Fruit fly (Drosophila melanogaster) whole organism, embryonic: ENCODE results near the gene Evi5.

Experiments
- B-H2 ChIP-seq: fragments of 200-800 bp; sonication (Bioruptor generic); optimal IDR thresholded peaks from 2 replicates; lab custom pipeline; 2018; ENCODE audit warnings: missing biosample characterization, mild to moderate bottlenecking, missing genetic modification characterization
- CG10321 ChIP-seq: fragments of 200-800 bp; sonication (Bioruptor generic); IDR thresholded peaks from 2 replicates; pipeline ENCODE4 v1.3.6; 2022; ENCODE audit warnings: missing biosample characterization, missing genetic modification characterization
- CG10654 ChIP-seq: fragments of 200-800 bp; sonication (Bioruptor generic); optimal IDR thresholded peaks from 2 replicates; lab custom pipeline; 2016; ENCODE audit warnings: missing biosample characterization, missing genetic modification characterization
- CG12219 ChIP-seq: fragments of 200-800 bp; sonication (Bioruptor generic); optimal IDR thresholded peaks from 3 replicates; lab custom pipeline; 2018; ENCODE audit warnings: missing biosample characterization, mild to moderate bottlenecking, missing genetic modification characterization
- CG12299 ChIP-seq: fragments of 200-800 bp; sonication (Bioruptor generic); optimal IDR thresholded peaks from 2 replicates; lab custom pipeline; 2018; ENCODE audit warnings: missing biosample characterization, mild to moderate bottlenecking, missing genetic modification characterization
- CG1529 ChIP-seq: fragments of 200-800 bp; sonication (Bioruptor generic); optimal IDR thresholded peaks from 3 replicates; lab custom pipeline; 2018; ENCODE audit warnings: missing biosample characterization, missing genetic modification characterization
- CG15514 ChIP-seq: fragments of 200-800 bp; sonication (Bioruptor generic); optimal IDR thresholded peaks from 3 replicates; lab custom pipeline; 2017; ENCODE audit warnings: missing biosample characterization, missing genetic modification characterization, mild to moderate bottlenecking, moderate library complexity, missing genetic modification reagents
- CG1832 ChIP-seq: fragments of 200-800 bp; sonication (Bioruptor generic); optimal IDR thresholded peaks from 2 replicates; lab custom pipeline; 2017; ENCODE audit warnings: missing biosample characterization, mild to moderate bottlenecking, missing genetic modification characterization, inconsistent platforms
- CG18619 ChIP-seq: fragments of 200-800 bp; sonication (Bioruptor generic); optimal IDR thresholded peaks from 3 replicates; lab custom pipeline; 2017; ENCODE audit warnings: missing biosample characterization, mild to moderate bottlenecking, missing genetic modification characterization
- CG18764 ChIP-seq: fragments of 200-800 bp; sonication (Bioruptor generic); optimal IDR thresholded peaks from 3 replicates; lab custom pipeline; 2016; ENCODE audit warnings: missing biosample characterization, missing genetic modification characterization
- CG2199 ChIP-seq: fragments of 200-800 bp; sonication (Bioruptor generic); IDR thresholded peaks from 3 replicates; pipeline ENCODE4 v1.3.6; 2022; ENCODE audit warnings: missing biosample characterization, missing genetic modification characterization
- CG2678 ChIP-seq: fragments of 200-800 bp; sonication (Bioruptor generic); optimal IDR thresholded peaks from 3 replicates; lab custom pipeline; 2019; ENCODE audit warnings: missing biosample characterization, mild to moderate bottlenecking, missing genetic modification characterization, moderate library complexity
- CG30431 ChIP-seq: fragments of 200-800 bp; sonication (Bioruptor generic); optimal IDR thresholded peaks from 2 replicates; lab custom pipeline; 2017; ENCODE audit warnings: missing biosample characterization, missing genetic modification characterization
- CG32767 ChIP-seq: fragments of 200-800 bp; sonication (Bioruptor generic); IDR thresholded peaks from 2 replicates; pipeline ENCODE4 v1.3.6; 2022; ENCODE audit warnings: missing biosample characterization, missing genetic modification characterization
- CG3995 ChIP-seq: fragments of 200-800 bp; sonication (Bioruptor generic); optimal IDR thresholded peaks from 3 replicates; lab custom pipeline; 2016; ENCODE audit warnings: missing biosample characterization, missing genetic modification characterization
- CG4424 ChIP-seq: fragments of 200-800 bp; sonication (Bioruptor generic); optimal IDR thresholded peaks from 3 replicates; lab custom pipeline; 2016; ENCODE audit warnings: missing biosample characterization, missing genetic modification characterization
- CG6854 ChIP-seq: fragments of 200-800 bp; sonication (Bioruptor generic); optimal IDR thresholded peaks from 3 replicates; lab custom pipeline; 2017; ENCODE audit warnings: missing biosample characterization, mild to moderate bottlenecking, missing genetic modification characterization
- CG7987 ChIP-seq: fragments of 200-800 bp; sonication (Bioruptor generic); optimal IDR thresholded peaks from 2 replicates; lab custom pipeline; 2018; ENCODE audit warnings: missing biosample characterization, mild to moderate bottlenecking, missing genetic modification characterization, moderate library complexity
- CG8388 ChIP-seq: fragments of 200-800 bp; sonication (Bioruptor generic); optimal IDR thresholded peaks from 2 replicates; lab custom pipeline; 2019; ENCODE audit warnings: missing biosample characterization, mild to moderate bottlenecking, missing genetic modification characterization, moderate library complexity
- Dek ChIP-seq: fragments of 200-800 bp; sonication (Bioruptor generic); optimal IDR thresholded peaks from 3 replicates; lab custom pipeline; 2019; ENCODE audit warnings: missing biosample characterization, mild to moderate bottlenecking, missing genetic modification characterization, moderate library complexity
- Doc2 ChIP-seq: fragments of 200-800 bp; sonication (Bioruptor generic); IDR thresholded peaks from 2 replicates; pipeline ENCODE4 v1.3.6; 2022; ENCODE audit warnings: missing biosample characterization, missing genetic modification characterization
- Doc3 ChIP-seq: fragments of 200-800 bp; sonication (Bioruptor generic); IDR thresholded peaks from 3 replicates; pipeline ENCODE4 v1.3.6; 2022; ENCODE audit warnings: missing biosample characterization, missing genetic modification characterization; ENCODE audit not compliant: partially characterized antibody
- Drgx ChIP-seq: fragments of 200-800 bp; sonication (Bioruptor generic); IDR thresholded peaks from 2 replicates; pipeline ENCODE4 v1.3.6; 2022; ENCODE audit warnings: missing biosample characterization, missing genetic modification characterization
- Hand ChIP-seq: fragments of 200-800 bp; sonication (Bioruptor generic); optimal IDR thresholded peaks from 2 replicates; lab custom pipeline; 2017; ENCODE audit warnings: mild to moderate bottlenecking, missing biosample characterization, missing genetic modification reagents, missing genetic modification characterization
- Hr3 ChIP-seq: fragments of 200-800 bp; sonication (Bioruptor generic); optimal IDR thresholded peaks from 3 replicates; lab custom pipeline; 2016; ENCODE audit warnings: missing biosample characterization, missing genetic modification characterization
- Myb ChIP-seq: fragments of 200-800 bp; sonication (Bioruptor generic); optimal IDR thresholded peaks from 2 replicates; lab custom pipeline; 2016; ENCODE audit warnings: missing biosample characterization, missing genetic modification characterization
- NfI ChIP-seq: fragments of 200-800 bp; sonication (Bioruptor generic); optimal IDR thresholded peaks from 3 replicates; lab custom pipeline; 2018; ENCODE audit warnings: missing biosample characterization, mild to moderate bottlenecking, missing genetic modification characterization, moderate library complexity
- Oli ChIP-seq: fragments of 200-800 bp; sonication (Bioruptor generic); optimal IDR thresholded peaks from 2 replicates; lab custom pipeline; 2018; ENCODE audit warnings: missing biosample characterization, mild to moderate bottlenecking, missing genetic modification characterization, moderate library complexity
- Sry-β ChIP-seq: fragments of 200-800 bp; sonication (Bioruptor generic); optimal IDR thresholded peaks from 2 replicates; lab custom pipeline; 2018; ENCODE audit warnings: missing biosample characterization, mild to moderate bottlenecking, missing genetic modification characterization, moderate library complexity
- abd-A ChIP-seq: fragments of 200-800 bp; sonication (Bioruptor generic); optimal IDR thresholded peaks from 3 replicates; lab custom pipeline; 2019; ENCODE audit warnings: missing biosample characterization, mild to moderate bottlenecking, missing genetic modification characterization, moderate library complexity
- caup ChIP-seq: fragments of 200-800 bp; sonication (Bioruptor generic); optimal IDR thresholded peaks from 3 replicates; lab custom pipeline; 2017; ENCODE audit warnings: missing biosample characterization, mild to moderate bottlenecking, missing genetic modification characterization, moderate library complexity; ENCODE audit not compliant: severe bottlenecking
- da ChIP-seq: fragments of 200-800 bp; sonication (Bioruptor generic); optimal IDR thresholded peaks from 2 replicates; lab custom pipeline; 2016; ENCODE audit warnings: missing biosample characterization, missing genetic modification characterization
- dmrt99B ChIP-seq: fragments of 200-800 bp; sonication (Bioruptor generic); optimal IDR thresholded peaks from 2 replicates; lab custom pipeline; 2018; ENCODE audit warnings: missing biosample characterization, mild to moderate bottlenecking, missing genetic modification characterization, moderate library complexity
- dpn ChIP-seq, 2 experiments: fragments of 200-800 bp; sonication (Bioruptor generic); optimal IDR thresholded peaks; 3 replicates each; lab custom pipeline; 2016; ENCODE audit warnings: missing biosample characterization in 2 of 2, missing genetic modification characterization in 2 of 2
- emc ChIP-seq: fragments of 200-800 bp; sonication (Bioruptor generic); optimal IDR thresholded peaks from 2 replicates; lab custom pipeline; 2016; ENCODE audit warnings: missing biosample characterization, missing genetic modification characterization
- exex ChIP-seq: fragments of 200-800 bp; sonication (Bioruptor generic); optimal IDR thresholded peaks from 4 replicates; lab custom pipeline; 2018; ENCODE audit warnings: missing biosample characterization, mild to moderate bottlenecking, missing genetic modification characterization, moderate library complexity
- ham ChIP-seq: fragments of 200-800 bp; sonication (Bioruptor generic); IDR thresholded peaks from 2 replicates; pipeline ENCODE4 v1.3.6; 2022; ENCODE audit warnings: missing biosample characterization, missing genetic modification characterization
- hb ChIP-seq: fragments of 200-800 bp; sonication (Bioruptor generic); IDR thresholded peaks from 3 replicates; pipeline ENCODE4 v1.3.6; 2022; ENCODE audit warnings: missing biosample characterization, missing genetic modification characterization; ENCODE audit not compliant: partially characterized antibody
- nmo ChIP-seq: fragments of 200-800 bp; sonication (Bioruptor generic); optimal IDR thresholded peaks from 2 replicates; lab custom pipeline; 2018; ENCODE audit warnings: missing biosample characterization, mild to moderate bottlenecking, missing genetic modification characterization, moderate library complexity
- pb ChIP-seq: fragments of 200-800 bp; sonication (Bioruptor generic); optimal IDR thresholded peaks from 3 replicates; lab custom pipeline; 2016; ENCODE audit warnings: missing biosample characterization, missing genetic modification characterization
- pnt ChIP-seq: fragments of 200-800 bp; sonication (Bioruptor generic); optimal IDR thresholded peaks from 3 replicates; lab custom pipeline; 2016; ENCODE audit warnings: missing biosample characterization, missing genetic modification characterization
- pzg ChIP-seq: fragments of 200-800 bp; sonication (Bioruptor generic); optimal IDR thresholded peaks from 3 replicates; lab custom pipeline; 2018; ENCODE audit warnings: missing biosample characterization, mild to moderate bottlenecking, missing genetic modification characterization, moderate library complexity
- ranshi ChIP-seq: fragments of 200-800 bp; sonication (Bioruptor generic); IDR thresholded peaks from 2 replicates; pipeline ENCODE4 v1.3.6; 2022; ENCODE audit warnings: missing biosample characterization, missing genetic modification characterization
- sc ChIP-seq, 3 experiments: fragments of >200 bp in 2 of 3; fragments of 200-800 bp in 1 of 3; sonication (Bioruptor generic) in 1 of 3; optimal IDR thresholded peaks; 2 replicates in 2 of 3; 3 replicates in 1 of 3; lab custom pipeline; 2017; ENCODE audit warnings: mild to moderate bottlenecking in 1 of 3, missing biosample characterization in 1 of 3, missing genetic modification characterization in 1 of 3, missing genetic modification reagents in 1 of 3
- sqz ChIP-seq: fragments of 200-800 bp; sonication (Bioruptor generic); optimal IDR thresholded peaks from 3 replicates; lab custom pipeline; 2018; ENCODE audit warnings: missing biosample characterization, mild to moderate bottlenecking, missing genetic modification characterization
- trh ChIP-seq: fragments of 200-800 bp; sonication (Bioruptor generic); optimal IDR thresholded peaks from 2 replicates; lab custom pipeline; 2016; ENCODE audit warnings: missing biosample characterization, missing genetic modification characterization
- vvl ChIP-seq: fragments of 200-800 bp; sonication (Bioruptor generic); IDR thresholded peaks from 2 replicates; pipeline ENCODE4 v1.3.6; 2022; ENCODE audit warnings: missing biosample characterization, missing genetic modification characterization
- zf30C ChIP-seq: fragments of 200-800 bp; sonication (Bioruptor generic); optimal IDR thresholded peaks from 3 replicates; lab custom pipeline; 2018; ENCODE audit warnings: missing biosample characterization, mild to moderate bottlenecking, missing genetic modification characterization

Evi5 gene

DNA sequence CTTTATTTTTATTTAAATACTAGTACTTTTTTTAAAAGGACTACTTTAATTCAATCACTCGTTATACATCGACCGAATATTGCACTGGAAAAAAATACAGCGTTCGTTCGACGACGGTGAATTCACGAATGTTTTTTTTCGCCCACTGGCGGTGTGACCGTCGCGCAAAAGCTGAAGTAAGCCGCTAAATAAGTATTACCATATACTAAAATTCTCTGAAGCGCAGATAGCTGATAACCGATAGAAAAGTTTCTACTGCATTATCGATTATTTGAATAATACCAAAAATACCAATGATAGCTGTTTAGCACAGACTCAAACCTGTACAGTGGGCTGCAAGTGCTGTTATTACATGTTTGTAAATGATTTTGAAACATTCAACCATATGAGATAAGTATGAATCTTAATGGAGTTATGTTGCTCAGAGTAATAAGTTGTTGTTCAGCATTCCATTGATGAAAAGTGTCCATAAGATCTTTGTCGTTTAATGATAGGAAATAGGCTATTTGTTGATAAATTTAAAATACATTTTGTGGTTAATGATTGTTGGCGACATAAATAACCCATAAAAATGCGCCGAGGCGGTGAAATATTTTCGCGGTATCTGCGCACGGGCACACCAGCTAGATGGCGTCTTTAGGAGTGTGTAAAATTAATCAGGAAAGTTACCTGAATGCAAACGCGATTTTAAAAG, at the start of gene Evi5, which contains the start of gene HP5 (continued):
- TF ChIP-seq dpn (GFP tag; optimal IDR thresholded peaks at IDR 0.05; lab: Kevin White, UChicago) (peak; percentile 46 to 75), CG30431 (GFP tag; lab: Kevin White, UChicago) (no peak), pnt (peak; percentile 31), CG12219 (GFP tag; lab: Kevin White, UChicago) (peak; percentile 3), ham (GFP tag; lab: Robert Waterston, UW) (no peak), Sry-β (GFP tag; lab: Kevin White, UChicago) (no peak), CG18619 (peak; percentile 37), dmrt99B (tag; lab: Kevin White, UChicago) (peak; percentile 38), CG10654 (GFP tag; lab: Kevin White, UChicago) (peak; percentile 7), hb (GFP tag; lab: Robert Waterston, UW) (no peak), Oli (tag; lab: Kevin White, UChicago) (peak; percentile 21), Hand (GFP tag; lab: Kevin White, UChicago) (no peak), CG6854 (GFP tag; lab: Kevin White, UChicago) (peak; percentile 43), sqz (peak; percentile 70), caup (GFP tag; lab: Kevin White, UChicago) (no peak), emc (GFP tag; lab: Kevin White, UChicago) (no peak), ranshi (GFP tag; lab: Robert Waterston, UW) (peak; percentile 73; the same call in 1 of the 2 replicates), CG18764 (no peak), CG2678 (tag; lab: Kevin White, UChicago) (peak; percentile 61), CG10321 (GFP tag; lab: Robert Waterston, UW) (no peak), Myb (peak; percentile 55), CG1529 (GFP tag; lab: Kevin White, UChicago) (no peak), vvl (peak; percentile 29; the same call in 1 of the 2 replicates), nmo (GFP tag; lab: Kevin White, UChicago) (peak; percentile 79), CG12299 (peak; percentile 24), pzg (GFP tag; lab: Kevin White, UChicago) (peak; percentile 81), Doc2 (GFP tag; lab: Robert Waterston, UW) (no peak), CG7987 (GFP tag; lab: Kevin White, UChicago) (no peak), da (GFP tag; lab: Kevin White, UChicago) (no peak), exex (tag; lab: Kevin White, UChicago) (no peak), pb (GFP tag; lab: Kevin White, UChicago) (no peak), Drgx (no peak; the same call in 1 of the 2 replicates), CG15514 (GFP tag; lab: Kevin White, UChicago) (peak; percentile 49), CG32767 (GFP tag; lab: Robert Waterston, UW) (no peak), Doc3 (GFP tag; lab: Robert Waterston, UW) (no peak), B-H2 (no peak), CG1832 (no peak), zf30C (GFP tag; lab: Kevin White, UChicago) (peak; percentile 81), trh (GFP tag; lab: Kevin White, UChicago) (peak; percentile 55), CG2199 (GFP tag; lab: Robert Waterston, UW) (no peak), Dek (tag; lab: Kevin White, UChicago) (peak; percentile 18), NfI (GFP tag; lab: Kevin White, UChicago) (peak; percentile 12), abd-A (tag; lab: Kevin White, UChicago) (peak; percentile 18), CG8388 (GFP tag; lab: Kevin White, UChicago) (no peak), CG4424 (GFP tag; lab: Kevin White, UChicago) (peak; percentile 38), Hr3 (GFP tag; lab: Kevin White, UChicago) (peak; percentile 26), sc (optimal IDR thresholded peaks at IDR 0.05; lab: Kevin White, UChicago) (no peak), sc (GFP tag; optimal IDR thresholded peaks at IDR 0.05; lab: Kevin White, UChicago) (no peak), CG3995 (GFP tag; lab: Kevin White, UChicago) (peak; percentile 21)
